Worm (Caenorhabditis elegans) whole organism, L1 larva: Measurements from ENCODE around the gene scav-3.

Experiments used
- C04F5.9 ChIP-seq: sonication (generic microtip); optimal IDR thresholded peaks from 2 replicates; lab custom pipeline; 2016; ENCODE audit warnings: missing genetic modification characterization, missing compliant biosample characterization
- C34B4.2 ChIP-seq: sonication (generic microtip); optimal IDR thresholded peaks from 2 replicates; lab custom pipeline; 2017; ENCODE audit warnings: mild to moderate bottlenecking, missing genetic modification characterization, missing compliant biosample characterization
- aly-2 ChIP-seq: fragments of 150-350 bp; optimal IDR thresholded peaks from 2 replicates; lab custom pipeline; 2014; ENCODE audit warnings: missing biosample characterization, missing genetic modification characterization
- ceh-90 ChIP-seq: sonication (generic microtip); optimal IDR thresholded peaks from 2 replicates; lab custom pipeline; 2016; ENCODE audit warnings: missing genetic modification characterization, missing compliant biosample characterization
- dpl-1 ChIP-seq, 3 experiments: fragments of 150-350 bp in 2 of 3; sonication (generic microtip) in 1 of 3; optimal IDR thresholded peaks; 2 replicates each; lab custom pipeline; 2014 to 2017; ENCODE audit warnings: missing biosample characterization in 3 of 3, missing genetic modification characterization in 3 of 3, missing genetic modification reagents in 3 of 3
- dsc-1 ChIP-seq: sonication (generic microtip); optimal IDR thresholded peaks from 2 replicates; lab custom pipeline; 2016; ENCODE audit warnings: mild to moderate bottlenecking, missing genetic modification characterization, missing compliant biosample characterization
- efl-1 ChIP-seq, 4 experiments: fragments of 150-350 bp; optimal IDR thresholded peaks in 3 of 4; peaks in 1 of 4; 1 replicate in 1 of 4; 2 replicates in 3 of 4; lab custom pipeline; 2014; ENCODE audit warnings: missing biosample characterization in 2 of 4, missing genetic modification characterization in 2 of 4, missing genetic modification reagents in 2 of 4
- egl-27 ChIP-seq, 2 experiments: fragments of 150-350 bp in 1 of 2; sonication (generic microtip); optimal IDR thresholded peaks; 3 replicates each; lab custom pipeline; 2017 to 2018; ENCODE audit warnings: missing biosample characterization in 2 of 2, missing genetic modification characterization in 2 of 2, missing genetic modification reagents in 2 of 2
- elt-2 ChIP-seq: sonication (generic microtip); optimal IDR thresholded peaks from 2 replicates; lab custom pipeline; 2016; ENCODE audit warnings: missing genetic modification characterization, mild to moderate bottlenecking, inconsistent platforms, missing compliant biosample characterization, missing genetic modification reagents
- fkh-10 ChIP-seq: sonication (generic microtip); optimal IDR thresholded peaks from 2 replicates; lab custom pipeline; 2017; ENCODE audit warnings: missing biosample characterization, missing genetic modification reagents, missing genetic modification characterization
- irx-1 ChIP-seq: sonication (generic microtip); optimal IDR thresholded peaks from 2 replicates; lab custom pipeline; 2016; ENCODE audit warnings: missing genetic modification characterization, missing compliant biosample characterization
- isw-1 ChIP-seq: fragments of 200-800 bp; sonication (Bioruptor generic); IDR thresholded peaks from 2 replicates; pipeline ENCODE4 v1.3.6; 2022; ENCODE audit warnings: missing genetic modification characterization, missing compliant biosample characterization
- jun-1 ChIP-seq: fragments of 150-350 bp; optimal IDR thresholded peaks from 2 replicates; lab custom pipeline; 2014; ENCODE audit warnings: missing biosample characterization, missing genetic modification reagents, missing genetic modification characterization
- lin-13 ChIP-seq: fragments of 150-350 bp; optimal IDR thresholded peaks from 2 replicates; lab custom pipeline; 2014; ENCODE audit warnings: missing biosample characterization, missing genetic modification reagents, missing genetic modification characterization
- lin-14 ChIP-seq: fragments of 200-800 bp; sonication (Bioruptor generic); optimal IDR thresholded peaks from 2 replicates; lab custom pipeline; 2018; ENCODE audit warnings: mild to moderate bottlenecking, missing genetic modification characterization, moderate library complexity, missing compliant biosample characterization
- lin-35 ChIP-seq, 2 experiments: fragments of 150-350 bp; optimal IDR thresholded peaks; 2 replicates each; lab custom pipeline; 2014; ENCODE audit warnings: missing biosample characterization in 2 of 2, missing genetic modification characterization in 2 of 2, missing genetic modification reagents in 2 of 2
- lsy-2 ChIP-seq, 2 experiments: fragments of 150-350 bp; optimal IDR thresholded peaks; 2 replicates each; lab custom pipeline; 2014; ENCODE audit warnings: missing biosample characterization in 2 of 2, missing genetic modification characterization in 2 of 2
- mab-9 ChIP-seq: fragments of 200-800 bp; sonication (Bioruptor generic); IDR thresholded peaks from 2 replicates; pipeline ENCODE4 v1.3.6; 2022; ENCODE audit warnings: missing genetic modification reagents, missing genetic modification characterization, missing compliant biosample characterization
- nhr-19 ChIP-seq: fragments of 200-800 bp; sonication (Bioruptor generic); conservative IDR thresholded peaks from 2 replicates; pipeline ENCODE4 v1.3.6; 2022; ENCODE audit warnings: missing genetic modification characterization, missing compliant biosample characterization
- nhr-20 ChIP-seq: sonication (generic microtip); optimal IDR thresholded peaks from 2 replicates; lab custom pipeline; 2016; ENCODE audit warnings: mild to moderate bottlenecking, missing genetic modification characterization, missing compliant biosample characterization
- nhr-237 ChIP-seq: fragments of 150-350 bp; optimal IDR thresholded peaks from 2 replicates; lab custom pipeline; 2014; ENCODE audit warnings: missing biosample characterization, missing genetic modification characterization
- nhr-47 ChIP-seq: sonication (generic microtip); optimal IDR thresholded peaks from 2 replicates; lab custom pipeline; 2016; ENCODE audit warnings: mild to moderate bottlenecking, missing genetic modification characterization, moderate library complexity, missing compliant biosample characterization
- nhr-76 ChIP-seq: sonication (generic microtip); optimal IDR thresholded peaks from 2 replicates; lab custom pipeline; 2017; ENCODE audit warnings: missing biosample characterization, missing genetic modification characterization
- pag-3 ChIP-seq: sonication (generic microtip); optimal IDR thresholded peaks from 2 replicates; lab custom pipeline; 2017; ENCODE audit warnings: missing genetic modification characterization, mild to moderate bottlenecking, missing compliant biosample characterization, antibody characterized with exemption, borderline replicate concordance; ENCODE audit not compliant: insufficient read depth
- pax-3 ChIP-seq: fragments of 200-800 bp; sonication (Bioruptor generic); optimal IDR thresholded peaks from 2 replicates; lab custom pipeline; 2018; ENCODE audit warnings: mild to moderate bottlenecking, missing genetic modification characterization, moderate library complexity, missing compliant biosample characterization
- skn-1 ChIP-seq: fragments of 150-350 bp; optimal IDR thresholded peaks from 2 replicates; lab custom pipeline; 2014; ENCODE audit warnings: missing biosample characterization, missing genetic modification characterization
- sptf-1 ChIP-seq: fragments of 150-350 bp; optimal IDR thresholded peaks from 2 replicates; lab custom pipeline; 2014; ENCODE audit warnings: missing biosample characterization, missing genetic modification characterization
- swsn-7 ChIP-seq: sonication (generic microtip); optimal IDR thresholded peaks from 2 replicates; lab custom pipeline; 2016; ENCODE audit warnings: missing genetic modification characterization, missing compliant biosample characterization
- tbx-2 ChIP-seq: sonication (generic microtip); optimal IDR thresholded peaks from 2 replicates; lab custom pipeline; 2016; ENCODE audit warnings: missing genetic modification characterization, missing compliant biosample characterization
- unc-130 ChIP-seq: fragments of 150-350 bp; optimal IDR thresholded peaks from 2 replicates; lab custom pipeline; 2017; ENCODE audit warnings: missing biosample characterization, missing genetic modification characterization, inconsistent platforms
- vab-15 ChIP-seq: sonication (generic microtip); optimal IDR thresholded peaks from 2 replicates; lab custom pipeline; 2017; ENCODE audit warnings: missing genotype, mild to moderate bottlenecking, missing genetic modification characterization, missing compliant biosample characterization
- xbp-1 ChIP-seq: sonication (generic microtip); optimal IDR thresholded peaks from 2 replicates; lab custom pipeline; 2016; ENCODE audit warnings: missing genetic modification characterization, missing compliant biosample characterization
- zag-1 ChIP-seq: fragments of 150-350 bp; optimal IDR thresholded peaks from 2 replicates; lab custom pipeline; 2014; ENCODE audit warnings: missing biosample characterization, missing genetic modification characterization
- zip-4 ChIP-seq: fragments of 200-800 bp; sonication (Bioruptor generic); optimal IDR thresholded peaks from 2 replicates; lab custom pipeline; 2018; ENCODE audit warnings: mild to moderate bottlenecking, missing genetic modification characterization, moderate library complexity, missing compliant biosample characterization
- ztf-11 ChIP-seq, 2 experiments: sonication (generic microtip); optimal IDR thresholded peaks; 2 replicates each; lab custom pipeline; 2016 to 2017; ENCODE audit warnings: missing genetic modification characterization in 2 of 2, missing biosample characterization in 1 of 2, missing compliant biosample characterization in 1 of 2

Gene scav-3

DNA sequence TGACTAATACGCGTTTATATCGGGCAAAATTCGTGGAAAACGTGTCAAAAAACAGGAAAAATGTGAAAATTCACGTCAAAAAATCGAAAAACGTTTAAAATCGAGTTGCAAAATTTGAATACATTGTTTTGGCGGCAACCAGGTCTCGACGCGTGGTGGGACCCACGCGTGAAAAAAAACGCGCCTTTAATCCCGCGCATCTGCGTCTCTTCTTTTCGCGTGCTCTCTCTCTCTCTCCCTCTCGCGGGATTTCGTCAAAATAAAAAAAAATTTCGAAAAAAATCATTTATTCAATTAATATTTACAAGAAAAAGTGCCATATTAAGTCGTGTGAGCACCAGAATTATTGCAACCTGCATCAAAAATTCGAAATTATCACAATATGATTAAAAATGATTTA lies 3.3 kb downstream of the scav-3 start, which contains the start of gene ani-1 (continued):
- no peak for TF ChIP-seq aly-2 (tag; lab: Kevin White, UChicago)
- TF ChIP-seq egl-27 (tag; optimal IDR thresholded peaks at IDR 0.05; lab: Kevin White, UChicago) = no peak
- peak; percentile 36 for TF ChIP-seq irx-1 (tag; lab: Kevin White, UChicago)
- no peak for TF ChIP-seq fkh-10 (GFP tag; lab: Kevin White, UChicago)
- no peak for TF ChIP-seq nhr-237 (tag; lab: Kevin White, UChicago)
- peak; percentile 65 for TF ChIP-seq nhr-19 (GFP tag; lab: Robert Waterston, UW)
- TF ChIP-seq isw-1 (GFP tag; lab: Robert Waterston, UW) = peak; percentile 70
- no peak for TF ChIP-seq zip-4 (GFP tag; lab: Kevin White, UChicago)
- peak; percentile 61 for TF ChIP-seq skn-1 (tag; lab: Kevin White, UChicago)
- peak in 1 of 2 experiments; percentile 17 for TF ChIP-seq ztf-11 (tag; optimal IDR thresholded peaks at IDR 0.05; lab: Kevin White, UChicago)
- no peak for TF ChIP-seq pax-3 (tag; lab: Kevin White, UChicago)
- no peak for TF ChIP-seq nhr-76 (tag; lab: Kevin White, UChicago)
- no peak for TF ChIP-seq mab-9
- TF ChIP-seq lin-14 (GFP tag; lab: Kevin White, UChicago) = peak; percentile 70
- TF ChIP-seq zag-1 (tag; lab: Kevin White, UChicago) = no peak
- peak; percentile 72 for TF ChIP-seq lin-13
- peak; percentile 68 for TF ChIP-seq tbx-2 (tag; lab: Kevin White, UChicago)
- TF ChIP-seq nhr-47 (tag; lab: Kevin White, UChicago) = peak; percentile 79
- TF ChIP-seq xbp-1 (tag; lab: Kevin White, UChicago) = peak; percentile 66
- TF ChIP-seq unc-130 (tag; lab: Kevin White, UChicago) = peak; percentile 75
- peak; percentile 19 for TF ChIP-seq dsc-1 (tag; lab: Kevin White, UChicago)
- peak; percentile 82 to 89 for TF ChIP-seq lsy-2 (tag; optimal IDR thresholded peaks at IDR 0.05; lab: Kevin White, UChicago)
- no peak for TF ChIP-seq C34B4.2 (tag; lab: Kevin White, UChicago)
- no peak for TF ChIP-seq pag-3
- no peak for TF ChIP-seq vab-15 (tag; lab: Kevin White, UChicago)
- TF ChIP-seq C04F5.9 (tag; lab: Kevin White, UChicago) = no peak
- TF ChIP-seq ceh-90 (tag; lab: Kevin White, UChicago) = no peak
- TF ChIP-seq, all 84 proteins: peak for 38

DNA sequence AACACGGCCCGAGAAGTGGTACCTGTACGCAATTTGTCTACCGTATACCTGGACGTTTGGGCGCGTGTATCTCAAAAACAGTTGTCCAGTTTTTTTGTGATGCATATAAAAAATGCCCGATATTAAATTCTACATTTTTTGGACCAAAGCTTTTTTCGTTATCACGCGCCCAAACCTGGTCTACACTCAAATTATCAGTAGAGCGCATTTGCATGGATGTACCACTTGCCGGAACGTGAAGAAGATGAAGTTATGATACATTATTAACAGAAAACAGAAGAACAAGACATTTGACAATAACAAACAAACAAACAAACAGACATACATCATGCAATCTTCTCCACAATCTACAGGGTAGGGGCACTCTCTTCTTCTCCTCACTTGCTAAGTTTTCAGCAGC lies 9.1 kb downstream of the scav-3 start:
- peak; percentile 8 to 45 for TF ChIP-seq efl-1 (optimal IDR thresholded peaks at IDR 0.05; lab: Kevin White, UChicago)
- TF ChIP-seq efl-1 (GFP tag; optimal IDR thresholded peaks at IDR 0.05 in 1 of 2; lab: Kevin White, UChicago) = peak; percentile 39 to 86
- peak in 1 of 2 experiments; percentile 56 for TF ChIP-seq lsy-2 (tag; optimal IDR thresholded peaks at IDR 0.05; lab: Kevin White, UChicago)
- peak; percentile 11 to 61 for TF ChIP-seq lin-35 (GFP tag; optimal IDR thresholded peaks at IDR 0.05; lab: Kevin White, UChicago)
- peak in 2 of 3 experiments; percentile 24 to 55 for TF ChIP-seq dpl-1 (GFP tag; optimal IDR thresholded peaks at IDR 0.05; lab: Kevin White, UChicago)

DNA sequence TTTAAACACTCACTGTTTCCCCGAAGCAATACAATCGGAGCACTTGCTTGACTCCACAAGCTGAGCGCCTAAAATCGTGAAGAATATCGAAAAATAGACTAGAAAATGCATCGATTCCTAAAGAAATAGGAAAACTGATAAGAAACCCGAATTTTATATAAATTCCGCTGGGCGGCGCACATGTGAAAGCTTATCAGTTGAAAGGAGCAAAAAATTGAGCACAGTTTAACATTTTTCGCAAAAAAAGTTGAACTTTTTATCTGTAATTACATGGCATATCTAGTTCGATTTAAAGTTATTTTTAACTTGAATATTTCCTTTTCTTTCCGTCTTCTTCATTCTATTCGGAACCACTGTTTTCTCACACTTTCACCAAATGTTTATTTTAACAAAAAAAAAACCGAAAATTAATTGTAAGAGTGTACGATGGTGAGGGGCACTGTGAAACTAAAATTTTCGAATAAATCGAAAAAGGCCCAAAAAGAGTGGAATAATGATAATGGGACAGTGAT lies 10.6 kb downstream of the scav-3 start, which contains the start of gene Y49E10.18:
Gene Y49E10.18 (minus strand): TSS at position 116 of the 512 bp plus-strand sequence.
- peak; percentile 21 for TF ChIP-seq nhr-20 (tag; lab: Kevin White, UChicago)
- TF ChIP-seq elt-2 (tag; lab: Kevin White, UChicago) = peak; percentile 81
- TF ChIP-seq jun-1 (tag; lab: Kevin White, UChicago) = no peak

DNA sequence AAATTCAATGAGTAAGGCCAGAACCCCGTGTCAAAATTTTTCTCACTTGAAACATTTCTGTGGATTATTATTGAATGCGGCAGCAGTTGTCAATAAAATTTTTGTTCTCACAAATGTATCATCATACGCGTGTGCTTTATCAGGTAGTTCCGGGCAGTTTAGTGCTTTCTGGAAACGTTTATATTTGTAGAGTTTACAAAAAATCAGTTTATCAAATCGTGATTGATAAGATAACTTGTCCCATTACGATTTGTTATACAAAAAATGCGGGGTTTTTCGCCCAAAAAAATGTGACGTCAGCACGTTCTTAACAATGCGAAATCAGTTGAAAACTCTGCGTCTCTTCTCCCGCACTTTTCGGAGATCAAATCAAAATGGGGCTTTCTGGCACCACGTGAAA lies 11.4 kb downstream of the scav-3 start:
- TF ChIP-seq elt-2 (tag; lab: Kevin White, UChicago) (peak; percentile 90), sptf-1 (tag; lab: Kevin White, UChicago) (no peak), swsn-7 (no peak), efl-1 (optimal IDR thresholded peaks at IDR 0.05; lab: Kevin White, UChicago) (no peak), efl-1 (GFP tag; optimal IDR thresholded peaks at IDR 0.05 in 1 of 2; lab: Kevin White, UChicago) (peak in 1 of 2 experiments; percentile 62), lin-35 (GFP tag; optimal IDR thresholded peaks at IDR 0.05; lab: Kevin White, UChicago) (peak in 1 of 2 experiments; percentile 15)
- TF ChIP-seq, all 84 proteins: peak for 3
